Fruit fly (Drosophila melanogaster) whole organism, embryonic: ENCODE results near the gene CG31121.

Source experiments
- Aef1 ChIP-seq: fragments of 200-800 bp; sonication (Bioruptor generic); IDR thresholded peaks from 3 replicates; pipeline ENCODE4 v1.3.6; 2022; ENCODE audit warnings: missing biosample characterization, missing genetic modification characterization
- CG10462 ChIP-seq: fragments of 200-800 bp; sonication (Bioruptor generic); optimal IDR thresholded peaks from 2 replicates; lab custom pipeline; 2016; ENCODE audit warnings: missing biosample characterization, missing genetic modification characterization
- CG11456 ChIP-seq: fragments of 200-800 bp; sonication (Bioruptor generic); IDR thresholded peaks from 3 replicates; pipeline ENCODE4 v1.3.6; 2022; ENCODE audit warnings: missing biosample characterization, missing genetic modification characterization
- CG11723 ChIP-seq: fragments of 200-800 bp; sonication (Bioruptor generic); optimal IDR thresholded peaks from 2 replicates; lab custom pipeline; 2017; ENCODE audit warnings: missing biosample characterization, mild to moderate bottlenecking, missing genetic modification characterization
- CG12155 ChIP-seq: fragments of 200-800 bp; sonication (Bioruptor generic); optimal IDR thresholded peaks from 3 replicates; lab custom pipeline; 2016; ENCODE audit warnings: missing biosample characterization, missing genetic modification characterization
- CG13296 ChIP-seq: fragments of 200-800 bp; sonication (Bioruptor generic); optimal IDR thresholded peaks from 3 replicates; lab custom pipeline; 2018; ENCODE audit warnings: missing biosample characterization, mild to moderate bottlenecking, missing genetic modification characterization
- CG14710 ChIP-seq: fragments of 200-800 bp; sonication (Bioruptor generic); optimal IDR thresholded peaks from 3 replicates; lab custom pipeline; 2019; ENCODE audit warnings: missing biosample characterization, mild to moderate bottlenecking, missing genetic modification characterization, moderate library complexity
- CG15011 ChIP-seq: fragments of 200-800 bp; sonication (Bioruptor generic); optimal IDR thresholded peaks from 3 replicates; lab custom pipeline; 2018; ENCODE audit warnings: missing biosample characterization, mild to moderate bottlenecking, missing genetic modification characterization
- CG1529 ChIP-seq: fragments of 200-800 bp; sonication (Bioruptor generic); optimal IDR thresholded peaks from 3 replicates; lab custom pipeline; 2018; ENCODE audit warnings: missing biosample characterization, missing genetic modification characterization
- CG15479 ChIP-seq: fragments of 200-800 bp; sonication (Bioruptor generic); optimal IDR thresholded peaks from 3 replicates; lab custom pipeline; 2019; ENCODE audit warnings: missing biosample characterization, mild to moderate bottlenecking, missing genetic modification characterization, moderate library complexity
- CG16813 ChIP-seq: fragments of 200-800 bp; sonication (Bioruptor generic); IDR thresholded peaks from 3 replicates; pipeline ENCODE4 v1.3.6; 2022; ENCODE audit warnings: missing biosample characterization, missing genetic modification characterization; ENCODE audit not compliant: partially characterized antibody
- CG17361 ChIP-seq: fragments of 200-800 bp; sonication (Bioruptor generic); IDR thresholded peaks from 3 replicates; pipeline ENCODE4 v1.3.6; 2022; ENCODE audit warnings: missing biosample characterization, missing genetic modification characterization
- CG18599 ChIP-seq: fragments of 200-800 bp; sonication (Bioruptor generic); optimal IDR thresholded peaks from 3 replicates; lab custom pipeline; 2017; ENCODE audit warnings: missing biosample characterization, missing genetic modification characterization, mild to moderate bottlenecking, moderate library complexity, missing genetic modification reagents
- CG31224 ChIP-seq: fragments of 200-800 bp; sonication (Bioruptor generic); IDR thresholded peaks from 2 replicates; pipeline ENCODE4 v1.3.6; 2022; ENCODE audit warnings: missing biosample characterization, missing genetic modification characterization
- CG32767 ChIP-seq: fragments of 200-800 bp; sonication (Bioruptor generic); IDR thresholded peaks from 2 replicates; pipeline ENCODE4 v1.3.6; 2022; ENCODE audit warnings: missing biosample characterization, missing genetic modification characterization
- CG32772 ChIP-seq: fragments of 200-800 bp; sonication (Bioruptor generic); IDR thresholded peaks from 2 replicates; pipeline ENCODE4 v1.3.6; 2022; ENCODE audit warnings: missing biosample characterization, missing genetic modification characterization
- CG7786 ChIP-seq: fragments of 200-800 bp; sonication (Bioruptor generic); optimal IDR thresholded peaks from 2 replicates; lab custom pipeline; 2016; ENCODE audit warnings: missing biosample characterization, missing genetic modification characterization
- CG9437 ChIP-seq: fragments of 200-800 bp; sonication (Bioruptor generic); optimal IDR thresholded peaks from 2 replicates; lab custom pipeline; 2018; ENCODE audit warnings: missing biosample characterization, mild to moderate bottlenecking, missing genetic modification characterization
- CG9609 ChIP-seq: fragments of 200-800 bp; sonication (Bioruptor generic); optimal IDR thresholded peaks from 3 replicates; lab custom pipeline; 2016; ENCODE audit warnings: missing biosample characterization, missing genetic modification characterization
- Chrac-16 ChIP-seq: fragments of 200-800 bp; sonication (Bioruptor generic); optimal IDR thresholded peaks from 3 replicates; lab custom pipeline; 2016; ENCODE audit warnings: missing biosample characterization, missing genetic modification characterization
- D ChIP-seq, 2 experiments: fragments of 200-800 bp in 1 of 2; fragments of >200 bp in 1 of 2; sonication (Bioruptor generic) in 1 of 2; optimal IDR thresholded peaks; 2 replicates in 1 of 2; 3 replicates in 1 of 2; lab custom pipeline; 2017; ENCODE audit warnings: mild to moderate bottlenecking in 1 of 2, missing biosample characterization in 1 of 2, missing genetic modification characterization in 1 of 2, missing genetic modification reagents in 1 of 2
- Deaf1 ChIP-seq: fragments of 200-800 bp; optimal IDR thresholded peaks from 3 replicates; lab custom pipeline; 2019; ENCODE audit warnings: missing biosample characterization, mild to moderate bottlenecking, missing genetic modification characterization, moderate library complexity
- Drgx ChIP-seq: fragments of 200-800 bp; sonication (Bioruptor generic); IDR thresholded peaks from 2 replicates; pipeline ENCODE4 v1.3.6; 2022; ENCODE audit warnings: missing biosample characterization, missing genetic modification characterization
- Gsc ChIP-seq: fragments of 200-800 bp; sonication (Bioruptor generic); IDR thresholded peaks from 2 replicates; pipeline ENCODE4 v1.3.6; 2022; ENCODE audit warnings: missing biosample characterization, missing genetic modification characterization
- HLH54F ChIP-seq: fragments of 200-800 bp; sonication (Bioruptor generic); optimal IDR thresholded peaks from 3 replicates; lab custom pipeline; 2016; ENCODE audit warnings: missing biosample characterization, missing genetic modification characterization
- Kr ChIP-seq: fragments of 200-800 bp; sonication (Bioruptor generic); optimal IDR thresholded peaks from 2 replicates; lab custom pipeline; 2017; ENCODE audit warnings: missing biosample characterization, mild to moderate bottlenecking, missing genetic modification characterization
- Max ChIP-seq: fragments of 200-800 bp; sonication (Bioruptor generic); optimal IDR thresholded peaks from 2 replicates; lab custom pipeline; 2016; ENCODE audit warnings: missing biosample characterization, mild to moderate bottlenecking, missing genetic modification characterization
- bbx ChIP-seq: fragments of 200-800 bp; sonication (Bioruptor generic); IDR thresholded peaks from 2 replicates; pipeline ENCODE4 v1.3.6; 2022; ENCODE audit warnings: missing biosample characterization, missing genetic modification characterization; ENCODE audit not compliant: partially characterized antibody
- chn ChIP-seq: fragments of 200-800 bp; sonication (Bioruptor generic); optimal IDR thresholded peaks from 2 replicates; lab custom pipeline; 2016; ENCODE audit warnings: missing biosample characterization, missing genetic modification characterization
- croc ChIP-seq: fragments of 200-800 bp; sonication (Bioruptor generic); conservative IDR thresholded peaks from 3 replicates; pipeline ENCODE4 v1.3.6; 2022; ENCODE audit warnings: missing biosample characterization, missing genetic modification characterization
- da ChIP-seq: fragments of 200-800 bp; sonication (Bioruptor generic); optimal IDR thresholded peaks from 2 replicates; lab custom pipeline; 2016; ENCODE audit warnings: missing biosample characterization, missing genetic modification characterization
- dmrt99B ChIP-seq: fragments of 200-800 bp; sonication (Bioruptor generic); optimal IDR thresholded peaks from 2 replicates; lab custom pipeline; 2018; ENCODE audit warnings: missing biosample characterization, mild to moderate bottlenecking, missing genetic modification characterization, moderate library complexity
- eyg ChIP-seq: fragments of 200-800 bp; sonication (Bioruptor generic); optimal IDR thresholded peaks from 3 replicates; lab custom pipeline; 2016; ENCODE audit warnings: missing biosample characterization, missing genetic modification characterization
- fu2 ChIP-seq: fragments of 200-800 bp; sonication (Bioruptor generic); optimal IDR thresholded peaks from 2 replicates; lab custom pipeline; 2016; ENCODE audit warnings: missing biosample characterization, missing genetic modification characterization
- knrl ChIP-seq: fragments of 200-800 bp; sonication (Bioruptor generic); IDR thresholded peaks from 3 replicates; pipeline ENCODE4 v1.3.6; 2022; ENCODE audit warnings: missing biosample characterization, missing genetic modification characterization; ENCODE audit not compliant: partially characterized antibody
- lola ChIP-seq, 3 experiments: fragments of >200 bp in 2 of 3; fragments of 200-800 bp in 1 of 3; sonication (Bioruptor generic) in 1 of 3; optimal IDR thresholded peaks; 2 replicates each; lab custom pipeline; 2017 to 2019; ENCODE audit warnings: missing biosample characterization in 3 of 3, missing genetic modification characterization in 3 of 3, mild to moderate bottlenecking in 1 of 3, moderate library complexity in 1 of 3
- nom ChIP-seq: fragments of 200-800 bp; sonication (Bioruptor generic); optimal IDR thresholded peaks from 2 replicates; lab custom pipeline; 2017; ENCODE audit warnings: missing biosample characterization, missing genetic modification characterization, mild to moderate bottlenecking, moderate library complexity, missing genetic modification reagents
- org-1 ChIP-seq: fragments of 200-800 bp; sonication (Bioruptor generic); optimal IDR thresholded peaks from 2 replicates; lab custom pipeline; 2017; ENCODE audit warnings: missing biosample characterization, missing genetic modification characterization
- phol ChIP-seq: fragments of 200-800 bp; sonication (Bioruptor generic); optimal IDR thresholded peaks from 3 replicates; lab custom pipeline; 2018; ENCODE audit warnings: missing biosample characterization, mild to moderate bottlenecking, missing genetic modification characterization, moderate library complexity
- pnt ChIP-seq: fragments of 200-800 bp; sonication (Bioruptor generic); optimal IDR thresholded peaks from 3 replicates; lab custom pipeline; 2016; ENCODE audit warnings: missing biosample characterization, missing genetic modification characterization
- ranshi ChIP-seq: fragments of 200-800 bp; sonication (Bioruptor generic); IDR thresholded peaks from 2 replicates; pipeline ENCODE4 v1.3.6; 2022; ENCODE audit warnings: missing biosample characterization, missing genetic modification characterization
- sob ChIP-seq: fragments of 200-800 bp; sonication (Bioruptor generic); IDR thresholded peaks from 2 replicates; pipeline ENCODE4 v1.3.6; 2022; ENCODE audit warnings: missing biosample characterization, missing genetic modification characterization
- stc ChIP-seq: fragments of 200-800 bp; sonication (Bioruptor generic); IDR thresholded peaks from 2 replicates; pipeline ENCODE4 v1.3.6; 2022; ENCODE audit warnings: missing biosample characterization, missing genetic modification characterization
- twi ChIP-seq: fragments of 200-800 bp; optimal IDR thresholded peaks from 2 replicates; lab custom pipeline; 2019; ENCODE audit warnings: missing biosample characterization, mild to moderate bottlenecking, missing genetic modification characterization, moderate library complexity
- unpg ChIP-seq: fragments of 200-800 bp; sonication (Bioruptor generic); optimal IDR thresholded peaks from 3 replicates; lab custom pipeline; 2018; ENCODE audit warnings: missing biosample characterization, mild to moderate bottlenecking, missing genetic modification characterization, moderate library complexity
- usp ChIP-seq: fragments of >200 bp; optimal IDR thresholded peaks from 2 replicates; lab custom pipeline; 2017; ENCODE audit warnings: missing biosample characterization, missing genetic modification characterization
- vfl ChIP-seq: fragments of 200-800 bp; sonication (Bioruptor generic); optimal IDR thresholded peaks from 2 replicates; lab custom pipeline; 2016; ENCODE audit warnings: missing biosample characterization, missing genetic modification characterization
- zfh2 ChIP-seq: fragments of 200-800 bp; sonication (Bioruptor generic); optimal IDR thresholded peaks from 2 replicates; lab custom pipeline; 2016; ENCODE audit warnings: missing biosample characterization, missing genetic modification characterization

The CG31121 gene

dm6 chr3R:24875939-24876842 is 18.2 kb downstream of the CG31121 start, which contains the start of gene CG3744 (continued):
- peak; percentile 82 for TF ChIP-seq pnt (GFP tag; lab: Kevin White, UChicago)
- peak; percentile 53 for TF ChIP-seq CG15011 (GFP tag; lab: Kevin White, UChicago)
- TF ChIP-seq Deaf1 (tag; lab: Kevin White, UChicago) = peak; percentile 65
- TF ChIP-seq CG17361 = peak; percentile 92
- TF ChIP-seq phol (tag; lab: Kevin White, UChicago) = peak; percentile 90
- TF ChIP-seq chn (GFP tag; lab: Kevin White, UChicago) = peak; percentile 73
- TF ChIP-seq twi (tag; lab: Kevin White, UChicago) = peak; percentile 83
- no peak for TF ChIP-seq D (optimal IDR thresholded peaks at IDR 0.05; lab: Kevin White, UChicago)
- peak; percentile 76 for TF ChIP-seq D (GFP tag; optimal IDR thresholded peaks at IDR 0.05; lab: Kevin White, UChicago)
- TF ChIP-seq sob (GFP tag; lab: Robert Waterston, UW) = peak; percentile 96
- peak; percentile 96 for TF ChIP-seq knrl
- peak in 1 of 3 experiments; percentile 88 for TF ChIP-seq lola (GFP tag; optimal IDR thresholded peaks at IDR 0.05; lab: Kevin White, UChicago)
- TF ChIP-seq CG14710 (tag; lab: Kevin White, UChicago) = no peak
- TF ChIP-seq croc (GFP tag; lab: Robert Waterston, UW) = peak; percentile 79
- TF ChIP-seq Aef1 (GFP tag; lab: Robert Waterston, UW) = peak; percentile 92
- TF ChIP-seq org-1 (GFP tag; lab: Kevin White, UChicago) = peak; percentile 58
- TF ChIP-seq CG13296 = peak; percentile 90
- peak; percentile 95 for TF ChIP-seq ranshi (GFP tag; lab: Robert Waterston, UW)
- TF ChIP-seq CG16813 (GFP tag; lab: Robert Waterston, UW) = peak; percentile 96
- TF ChIP-seq zfh2 = peak; percentile 89
- TF ChIP-seq CG31224 (GFP tag; lab: Robert Waterston, UW) = peak; percentile 87
- TF ChIP-seq CG18599 (GFP tag; lab: Kevin White, UChicago) = peak; percentile 93
- TF ChIP-seq Gsc (GFP tag; lab: Robert Waterston, UW) = peak; percentile 65
- peak; percentile 85 for TF ChIP-seq CG32767 (GFP tag; lab: Robert Waterston, UW)
- peak; percentile 98 for TF ChIP-seq CG11456 (GFP tag; lab: Robert Waterston, UW)
- peak; percentile 73 for TF ChIP-seq vfl (GFP tag; lab: Kevin White, UChicago)
- TF ChIP-seq nom = no peak
- TF ChIP-seq Chrac-16 (GFP tag; lab: Kevin White, UChicago) = peak; percentile 86
- TF ChIP-seq CG15479 (GFP tag; lab: Kevin White, UChicago) = peak; percentile 86
- peak; percentile 54 for TF ChIP-seq Max (GFP tag; lab: Kevin White, UChicago)
- TF ChIP-seq eyg (GFP tag; lab: Kevin White, UChicago) = peak; percentile 46
- peak; percentile 78 for TF ChIP-seq fu2 (GFP tag; lab: Kevin White, UChicago)
- TF ChIP-seq CG9609 (GFP tag; lab: Kevin White, UChicago) = peak; percentile 77
- peak; percentile 82 for TF ChIP-seq HLH54F
- TF ChIP-seq CG12155 = peak; percentile 87
- peak; percentile 89 for TF ChIP-seq Drgx (GFP tag; lab: Robert Waterston, UW)
- peak; percentile 66 for TF ChIP-seq CG1529
- TF ChIP-seq unpg (GFP tag; lab: Kevin White, UChicago) = peak; percentile 90
- no peak for TF ChIP-seq Kr (GFP tag; lab: Kevin White, UChicago)
- no peak for TF ChIP-seq da (GFP tag; lab: Kevin White, UChicago)
- TF ChIP-seq dmrt99B (tag; lab: Kevin White, UChicago) = peak; percentile 85
- TF ChIP-seq CG7786 = peak; percentile 73
- TF ChIP-seq stc (GFP tag; lab: Robert Waterston, UW) = peak; percentile 85
- peak; percentile 79 for TF ChIP-seq CG10462 (GFP tag; lab: Kevin White, UChicago)
- TF ChIP-seq CG11723 (GFP tag; lab: Kevin White, UChicago) = peak; percentile 77
- TF ChIP-seq CG32772 (GFP tag; lab: Robert Waterston, UW) = peak; percentile 93
- peak; percentile 54 for TF ChIP-seq CG9437 (GFP tag; lab: Kevin White, UChicago)
- TF ChIP-seq usp = no peak
- peak; percentile 95 for TF ChIP-seq bbx (GFP tag; lab: Robert Waterston, UW)
